Fruit fly (Drosophila melanogaster) whole organism, pupa: ENCODE results near the gene Surf6.

Experiments
- CG10348 ChIP-seq: fragments of 200-800 bp; sonication (Bioruptor generic); IDR thresholded peaks from 2 replicates; pipeline ENCODE4 v1.3.6; 2022; ENCODE audit warnings: missing biosample characterization, missing genetic modification characterization
- CG12605 ChIP-seq: fragments of 200-800 bp; sonication (Bioruptor generic); IDR thresholded peaks from 2 replicates; pipeline ENCODE4 v1.3.6; 2022; ENCODE audit warnings: missing biosample characterization, missing genetic modification characterization
- CG13204 ChIP-seq: fragments of 200-800 bp; sonication (Bioruptor generic); optimal IDR thresholded peaks from 2 replicates; lab custom pipeline; 2018; ENCODE audit warnings: missing biosample characterization, mild to moderate bottlenecking, missing genetic modification characterization, moderate library complexity
- CG14655 ChIP-seq: fragments of 200-800 bp; sonication (Bioruptor generic); optimal IDR thresholded peaks from 3 replicates; lab custom pipeline; 2017; ENCODE audit warnings: mild to moderate bottlenecking, missing biosample characterization, missing genetic modification reagents, missing genetic modification characterization
- CG17806 ChIP-seq: fragments of 200-800 bp; sonication (Bioruptor generic); optimal IDR thresholded peaks from 2 replicates; lab custom pipeline; 2018; ENCODE audit warnings: missing biosample characterization, mild to moderate bottlenecking, missing genetic modification characterization, moderate library complexity
- CG32121 ChIP-seq: fragments of 200-800 bp; sonication (Bioruptor generic); IDR thresholded peaks from 2 replicates; pipeline ENCODE4 v1.3.6; 2022; ENCODE audit warnings: missing biosample characterization, missing genetic modification characterization
- CG34367 ChIP-seq: fragments of 200-800 bp; sonication (Bioruptor generic); optimal IDR thresholded peaks from 2 replicates; lab custom pipeline; 2018; ENCODE audit warnings: missing biosample characterization, mild to moderate bottlenecking, missing genetic modification characterization
- CG4496 ChIP-seq: fragments of 200-800 bp; sonication (Bioruptor generic); IDR thresholded peaks from 3 replicates; pipeline ENCODE4 v1.3.6; 2022; ENCODE audit warnings: missing biosample characterization, missing genetic modification characterization
- CG8159 ChIP-seq: fragments of 200-800 bp; sonication (Bioruptor generic); optimal IDR thresholded peaks from 3 replicates; lab custom pipeline; 2018; ENCODE audit warnings: missing biosample characterization, mild to moderate bottlenecking, missing genetic modification characterization, moderate library complexity
- CG9948 ChIP-seq: fragments of 200-800 bp; sonication (Bioruptor generic); optimal IDR thresholded peaks from 2 replicates; lab custom pipeline; 2018; ENCODE audit warnings: missing biosample characterization, mild to moderate bottlenecking, missing genetic modification characterization, moderate library complexity
- D1 ChIP-seq: fragments of 200-800 bp; sonication (Bioruptor generic); optimal IDR thresholded peaks from 2 replicates; lab custom pipeline; 2018; ENCODE audit warnings: missing biosample characterization, mild to moderate bottlenecking, missing genetic modification characterization, moderate library complexity
- EcR ChIP-seq: fragments of 200-800 bp; sonication (Bioruptor generic); optimal IDR thresholded peaks from 3 replicates; lab custom pipeline; 2019; ENCODE audit warnings: missing biosample characterization, missing genetic modification characterization, mild to moderate bottlenecking, moderate library complexity, missing genetic modification reagents
- Pif1A ChIP-seq: fragments of 200-800 bp; sonication (Bioruptor generic); optimal IDR thresholded peaks from 3 replicates; lab custom pipeline; 2016; ENCODE audit warnings: missing biosample characterization, missing genetic modification characterization
- Pif1B ChIP-seq: fragments of 200-800 bp; sonication (Bioruptor generic); optimal IDR thresholded peaks from 3 replicates; lab custom pipeline; 2016; ENCODE audit warnings: missing biosample characterization, missing genetic modification characterization
- Snoo ChIP-seq: fragments of 200-800 bp; sonication (Bioruptor generic); optimal IDR thresholded peaks from 3 replicates; lab custom pipeline; 2017; ENCODE audit warnings: missing biosample characterization, mild to moderate bottlenecking, missing genetic modification characterization, inconsistent platforms
- fd96Ca ChIP-seq: fragments of 200-800 bp; sonication (Bioruptor generic); IDR thresholded peaks from 3 replicates; pipeline ENCODE4 v1.3.6; 2022; ENCODE audit warnings: missing biosample characterization, missing genetic modification characterization
- gl ChIP-seq: fragments of 200-800 bp; sonication (Bioruptor generic); optimal IDR thresholded peaks from 2 replicates; lab custom pipeline; 2018; ENCODE audit warnings: missing biosample characterization, mild to moderate bottlenecking, missing genetic modification characterization
- rn ChIP-seq: fragments of 200-800 bp; sonication (Bioruptor generic); IDR thresholded peaks from 2 replicates; pipeline ENCODE4 v1.3.6; 2022; ENCODE audit warnings: missing biosample characterization, missing genetic modification characterization

Surf6 gene

dm6 chr3R:19859370-19860033 lies 45.2 kb downstream of the Surf6 start:
- no peak for TF ChIP-seq CG9948 (tag; lab: Kevin White, UChicago)
- no peak for TF ChIP-seq CG8159
- peak; percentile 42 for TF ChIP-seq gl
- no peak for TF ChIP-seq Pif1A (GFP tag; lab: Kevin White, UChicago)
- no peak for TF ChIP-seq CG17806 (tag; lab: Kevin White, UChicago)
- TF ChIP-seq EcR (GFP tag; lab: Kevin White, UChicago): peak; percentile 1
- no peak for TF ChIP-seq CG14655 (GFP tag; lab: Kevin White, UChicago)
- TF ChIP-seq rn (GFP tag; lab: Robert Waterston, UW): no peak
- peak; percentile 21; the same call in 1 of the 2 replicates for TF ChIP-seq CG12605 (GFP tag; lab: Robert Waterston, UW)
- peak; percentile 30; the same call in 1 of the 3 replicates for TF ChIP-seq CG4496 (GFP tag; lab: Robert Waterston, UW)
- TF ChIP-seq D1 (tag; lab: Kevin White, UChicago): no peak
- TF ChIP-seq Pif1B (GFP tag; lab: Kevin White, UChicago): no peak
- no peak for TF ChIP-seq CG10348 (GFP tag; lab: Robert Waterston, UW)
- 0 out of 3 replicates have a peak, but pooled peaks have one; percentile 13 for TF ChIP-seq fd96Ca (GFP tag; lab: Robert Waterston, UW)
- TF ChIP-seq CG32121 (GFP tag; lab: Robert Waterston, UW): peak; percentile 52; the same call in 1 of the 2 replicates

DNA sequence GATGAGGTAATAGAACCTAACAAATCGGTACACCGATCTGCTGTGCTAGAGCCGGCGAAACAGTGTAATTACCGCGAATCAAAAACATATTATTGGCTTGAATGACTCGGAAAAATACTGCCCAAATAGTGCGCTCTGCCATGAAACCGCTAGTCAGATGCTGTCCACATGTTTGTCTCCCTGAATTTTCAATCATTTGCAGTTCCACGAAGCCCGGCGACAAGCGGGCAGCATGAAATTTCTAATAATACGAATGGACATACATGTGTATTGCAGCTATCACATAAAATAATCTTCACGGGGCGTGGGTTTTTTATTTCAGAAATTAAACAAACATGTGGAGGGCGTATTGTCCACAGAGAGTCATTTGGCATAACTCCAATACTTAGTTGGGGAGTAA lies 45.7 kb downstream of the Surf6 start:
- TF ChIP-seq Pif1B (GFP tag; lab: Kevin White, UChicago) (no peak), CG8159 (no peak), CG4496 (GFP tag; lab: Robert Waterston, UW) (no peak), CG12605 (GFP tag; lab: Robert Waterston, UW) (no peak)

dm6 chr3R:19858017-19858659 lies 46.5 kb downstream of the Surf6 start:
- TF ChIP-seq Snoo: no peak
- no peak for TF ChIP-seq CG10348 (GFP tag; lab: Robert Waterston, UW)
- no peak for TF ChIP-seq CG13204 (GFP tag; lab: Kevin White, UChicago)
- TF ChIP-seq EcR (GFP tag; lab: Kevin White, UChicago): no peak
- TF ChIP-seq CG34367 (tag; lab: Kevin White, UChicago): no peak
- no peak for TF ChIP-seq CG12605 (GFP tag; lab: Robert Waterston, UW)
